Fruit fly (Drosophila melanogaster) whole organism, wandering third instar larva: ENCODE data around the gene CG10562.
A peak's percentile ranks its signal among the peaks of the same experiment; 100 is the strongest.

Experiments used
- Abd-B ChIP-seq: fragments of >200 bp; optimal IDR thresholded peaks from 2 replicates; lab custom pipeline; 2017; ENCODE audit warnings: missing biosample characterization, missing genetic modification characterization
- CG32264 ChIP-seq: fragments of 200-800 bp; sonication (Bioruptor generic); optimal IDR thresholded peaks from 2 replicates; lab custom pipeline; 2016; ENCODE audit warnings: missing biosample characterization, missing genetic modification characterization
- CG9705 ChIP-seq: fragments of 200-800 bp; sonication (Bioruptor generic); optimal IDR thresholded peaks from 2 replicates; lab custom pipeline; 2018; ENCODE audit warnings: missing biosample characterization, mild to moderate bottlenecking, missing genetic modification characterization
- CrebA ChIP-seq: fragments of 200-800 bp; sonication (Bioruptor generic); optimal IDR thresholded peaks from 2 replicates; lab custom pipeline; 2016; ENCODE audit warnings: missing biosample characterization, mild to moderate bottlenecking, missing genetic modification characterization, borderline replicate concordance
- Dfd ChIP-seq: fragments of >200 bp; optimal IDR thresholded peaks from 2 replicates; lab custom pipeline; 2017; ENCODE audit warnings: missing biosample characterization, missing genetic modification characterization
- GATAd ChIP-seq: sonication (Bioruptor generic); optimal IDR thresholded peaks from 2 replicates; lab custom pipeline; 2016; ENCODE audit warnings: missing biosample characterization, missing genetic modification characterization
- HLH106 ChIP-seq: fragments of 200-800 bp; optimal IDR thresholded peaks from 3 replicates; lab custom pipeline; 2019; ENCODE audit warnings: missing biosample characterization, mild to moderate bottlenecking, missing genetic modification characterization, moderate library complexity
- Hnf4 ChIP-seq: fragments of 200-800 bp; sonication (Bioruptor generic); optimal IDR thresholded peaks from 2 replicates; lab custom pipeline; 2016; ENCODE audit warnings: missing biosample characterization, mild to moderate bottlenecking, missing genetic modification characterization
- Hr78 ChIP-seq: fragments of >200 bp; optimal IDR thresholded peaks from 2 replicates; lab custom pipeline; 2017; ENCODE audit warnings: missing biosample characterization, missing genetic modification characterization
- Hr83 ChIP-seq: fragments of 200-300 bp; sonication (Bioruptor generic); optimal IDR thresholded peaks from 2 replicates; lab custom pipeline; 2016; ENCODE audit warnings: missing biosample characterization, mild to moderate bottlenecking, missing genetic modification characterization, moderate library complexity; ENCODE audit not compliant: poor library complexity, severe bottlenecking
- Mio ChIP-seq: sonication (Bioruptor generic); optimal IDR thresholded peaks from 2 replicates; lab custom pipeline; 2016; ENCODE audit warnings: missing biosample characterization, missing genetic modification characterization
- Myc ChIP-seq: fragments of >200 bp; optimal IDR thresholded peaks from 2 replicates; lab custom pipeline; 2017
- N ChIP-seq: fragments of >200 bp; optimal IDR thresholded peaks from 2 replicates; lab custom pipeline; 2018; ENCODE audit warnings: missing biosample characterization, missing external identifiers, missing genetic modification characterization
- OdsH ChIP-seq: fragments of 200-800 bp; sonication (Bioruptor generic); optimal IDR thresholded peaks from 2 replicates; lab custom pipeline; 2016; ENCODE audit warnings: missing biosample characterization, mild to moderate bottlenecking, missing genetic modification characterization
- Rel ChIP-seq, 2 experiments: fragments of 200-800 bp; sonication (Bioruptor generic) in 1 of 2; optimal IDR thresholded peaks; 2 replicates in 1 of 2; 3 replicates in 1 of 2; lab custom pipeline; 2016 to 2019; ENCODE audit warnings: mild to moderate bottlenecking in 2 of 2, missing biosample characterization in 2 of 2, missing genetic modification characterization in 2 of 2, moderate library complexity in 1 of 2
- Vsx2 ChIP-seq: fragments of 200-300, 225-300 bp; sonication (Bioruptor generic); optimal IDR thresholded peaks from 2 replicates; lab custom pipeline; 2018; ENCODE audit warnings: missing biosample characterization, missing genetic modification characterization; ENCODE audit not compliant: partially characterized antibody
- br ChIP-seq: fragments of 200-800 bp; sonication (Bioruptor generic); optimal IDR thresholded peaks from 2 replicates; lab custom pipeline; 2016; ENCODE audit warnings: missing biosample characterization, missing genetic modification characterization
- brk ChIP-seq: fragments of 200-800 bp; sonication (Bioruptor generic); optimal IDR thresholded peaks from 2 replicates; lab custom pipeline; 2016; ENCODE audit warnings: missing biosample characterization, mild to moderate bottlenecking, missing genetic modification characterization
- dl ChIP-seq, 2 experiments: fragments of 175-275, 200-275 bp in 1 of 2; fragments of 200-275 bp in 1 of 2; sonication (Bioruptor generic); optimal IDR thresholded peaks; lab custom pipeline; 2018; ENCODE audit warnings: mild to moderate bottlenecking in 2 of 2, missing biosample characterization in 2 of 2, missing genetic modification characterization in 2 of 2, moderate library complexity in 2 of 2; ENCODE audit not compliant: partially characterized antibody in 2 of 2, insufficient read depth in 1 of 2
- dmrt93B ChIP-seq: fragments of 200-800 bp; sonication (Bioruptor generic); optimal IDR thresholded peaks from 2 replicates; lab custom pipeline; 2018; ENCODE audit warnings: missing biosample characterization, mild to moderate bottlenecking, missing genetic modification characterization
- dsf ChIP-seq: sonication (Bioruptor generic); optimal IDR thresholded peaks from 2 replicates; lab custom pipeline; 2016; ENCODE audit warnings: missing biosample characterization, missing genetic modification characterization, borderline replicate concordance
- foxo ChIP-seq, 2 experiments: fragments of 200-800 bp; sonication (Bioruptor generic); optimal IDR thresholded peaks; 2 replicates in 1 of 2; 3 replicates in 1 of 2; lab custom pipeline; 2016 to 2017; ENCODE audit warnings: missing biosample characterization in 2 of 2, missing genetic modification characterization in 2 of 2
- fru ChIP-seq: fragments of 200-800 bp; sonication (Bioruptor generic); optimal IDR thresholded peaks from 3 replicates; lab custom pipeline; 2016; ENCODE audit warnings: missing biosample characterization, mild to moderate bottlenecking, missing genetic modification characterization
- h ChIP-seq: fragments of 200-800 bp; sonication (Bioruptor generic); optimal IDR thresholded peaks from 3 replicates; lab custom pipeline; 2016; ENCODE audit warnings: missing biosample characterization, mild to moderate bottlenecking, missing genetic modification characterization
- jim ChIP-seq: fragments of 175-275, 200-325 bp; sonication (Bioruptor generic); optimal IDR thresholded peaks from 2 replicates; lab custom pipeline; 2016; ENCODE audit warnings: missing biosample characterization, mild to moderate bottlenecking, missing genetic modification characterization
- lola ChIP-seq: fragments of >200 bp; optimal IDR thresholded peaks from 2 replicates; lab custom pipeline; 2017; ENCODE audit warnings: missing biosample characterization, missing genetic modification characterization
- pan ChIP-seq: fragments of >200 bp; optimal IDR thresholded peaks from 2 replicates; lab custom pipeline; 2017
- psq ChIP-seq: fragments of 200-800 bp; sonication (Bioruptor generic); optimal IDR thresholded peaks from 3 replicates; lab custom pipeline; 2017; ENCODE audit warnings: missing biosample characterization, mild to moderate bottlenecking, missing genetic modification characterization, moderate library complexity
- rgr ChIP-seq: fragments of 200-800 bp; sonication (Bioruptor generic); optimal IDR thresholded peaks from 3 replicates; lab custom pipeline; 2016; ENCODE audit warnings: missing biosample characterization, mild to moderate bottlenecking, missing genetic modification characterization
- sage ChIP-seq: fragments of 200-800 bp; sonication (Bioruptor generic); optimal IDR thresholded peaks from 2 replicates; lab custom pipeline; 2016; ENCODE audit warnings: missing biosample characterization, mild to moderate bottlenecking, missing genetic modification characterization
- sv ChIP-seq: fragments of 200-800 bp; sonication (Bioruptor generic); optimal IDR thresholded peaks from 3 replicates; lab custom pipeline; 2016; ENCODE audit warnings: missing biosample characterization, missing genetic modification characterization
- tai ChIP-seq: sonication (Bioruptor generic); optimal IDR thresholded peaks from 2 replicates; lab custom pipeline; 2016; ENCODE audit warnings: missing biosample characterization, missing genetic modification characterization
- woc ChIP-seq: sonication (Bioruptor generic); optimal IDR thresholded peaks from 2 replicates; lab custom pipeline; 2016; ENCODE audit warnings: missing biosample characterization, mild to moderate bottlenecking, missing genetic modification characterization

The CG10562 gene

DNA sequence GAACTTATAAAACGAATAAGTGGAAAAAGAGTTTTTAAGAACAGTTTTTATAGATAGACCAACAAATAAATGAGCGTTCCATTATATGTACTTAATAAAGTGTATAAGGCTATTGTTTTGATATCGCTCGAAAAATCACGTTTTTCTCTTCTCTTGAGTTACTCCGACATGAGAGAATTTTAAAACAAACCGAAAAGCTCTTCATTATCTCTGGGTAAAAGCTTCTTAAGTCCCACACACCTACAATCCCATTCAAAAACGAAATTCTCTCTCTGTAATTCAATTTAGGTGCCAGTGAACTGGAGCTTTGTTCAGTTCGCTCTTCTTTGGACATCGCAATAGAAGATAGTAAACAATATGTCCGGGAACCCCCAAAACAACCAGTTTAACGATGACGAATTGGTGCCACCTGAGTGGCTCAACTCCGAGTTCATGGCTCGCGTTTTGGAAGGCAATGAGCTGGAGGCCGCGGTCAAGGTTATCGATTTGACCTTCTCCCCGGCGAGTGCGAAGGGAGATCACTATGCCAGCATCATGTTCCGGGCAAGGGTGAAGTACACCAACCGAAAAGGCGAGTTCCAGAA, 18.6 kb downstream of the CG10562 start, which contains the start of gene CG31436:
TSS of gene CG31436 (plus strand) at position 281 of the 584 bp plus-strand sequence.
- TF ChIP-seq dsf (no peak), CrebA (GFP tag; lab: Kevin White, UChicago) (peak; percentile 17), Rel (GFP tag; optimal IDR thresholded peaks at IDR 0.05; lab: Kevin White, UChicago) (no peak), Rel (tag; optimal IDR thresholded peaks at IDR 0.05; lab: Kevin White, UChicago) (peak; percentile 99), Vsx2 (no peak), brk (GFP tag; lab: Kevin White, UChicago) (peak; percentile 17), sv (GFP tag; lab: Kevin White, UChicago) (no peak), br (GFP tag; lab: Kevin White, UChicago) (no peak), sage (GFP tag; lab: Kevin White, UChicago) (peak; percentile 26)

DNA sequence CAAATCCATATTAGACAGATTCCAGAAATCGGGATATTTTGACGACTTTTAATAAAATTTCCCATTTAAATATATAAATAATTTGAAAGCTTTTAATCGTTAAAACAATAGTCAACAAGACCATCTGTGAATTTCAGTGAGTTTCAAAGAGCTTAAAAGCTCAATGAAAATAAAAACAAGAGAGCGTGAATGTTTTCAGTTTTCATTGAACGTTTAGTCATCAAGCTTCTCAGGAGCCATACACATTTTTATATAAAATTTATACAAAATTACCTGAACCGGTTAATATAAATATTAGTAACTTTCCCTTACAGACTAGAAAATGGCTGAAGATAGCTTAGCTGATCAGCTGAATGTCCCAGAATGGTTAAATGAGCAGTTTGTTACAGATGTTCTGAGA, 20.3 kb downstream of the CG10562 start, which contains the start of gene CG31370:
TSS of gene CG31370 (plus strand) at position 226 of the 400 bp plus-strand sequence.
- TF ChIP-seq brk (GFP tag; lab: Kevin White, UChicago): peak; percentile 57
- no peak for TF ChIP-seq CG9705 (GFP tag; lab: Kevin White, UChicago)

DNA sequence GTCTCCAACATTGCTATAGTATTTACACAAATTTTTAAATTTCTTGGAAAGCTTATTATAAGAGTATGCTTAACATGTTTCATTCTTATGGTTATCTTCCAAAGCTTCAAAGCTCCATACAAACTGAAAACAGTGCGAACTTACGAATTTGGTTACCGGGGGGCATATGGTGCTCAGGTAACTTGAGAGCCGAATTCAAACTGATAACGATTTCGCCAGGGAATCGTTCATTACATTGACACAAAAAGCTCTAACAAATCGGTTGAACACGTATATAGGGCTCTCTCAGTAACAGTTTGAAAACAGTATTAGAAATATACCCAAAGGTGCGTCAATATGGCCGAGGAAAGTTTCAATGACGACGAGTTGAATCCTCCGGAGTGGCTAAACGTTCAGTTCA, 22.0 kb downstream of the CG10562 start, which contains the start of gene CG13659:
TSS of gene CG13659 (plus strand) at position 317 of the 400 bp plus-strand sequence.
- no peak for TF ChIP-seq N
- TF ChIP-seq GATAd (GFP tag; lab: Kevin White, UChicago): no peak
- no peak for TF ChIP-seq rgr (GFP tag; lab: Kevin White, UChicago)
- no peak for TF ChIP-seq CrebA (GFP tag; lab: Kevin White, UChicago)
- TF ChIP-seq brk (GFP tag; lab: Kevin White, UChicago): no peak
- no peak for TF ChIP-seq pan (lab: Kevin White, UChicago)
- TF ChIP-seq Hr78: no peak
- TF ChIP-seq br (GFP tag; lab: Kevin White, UChicago): no peak
- TF ChIP-seq dsf: no peak

DNA sequence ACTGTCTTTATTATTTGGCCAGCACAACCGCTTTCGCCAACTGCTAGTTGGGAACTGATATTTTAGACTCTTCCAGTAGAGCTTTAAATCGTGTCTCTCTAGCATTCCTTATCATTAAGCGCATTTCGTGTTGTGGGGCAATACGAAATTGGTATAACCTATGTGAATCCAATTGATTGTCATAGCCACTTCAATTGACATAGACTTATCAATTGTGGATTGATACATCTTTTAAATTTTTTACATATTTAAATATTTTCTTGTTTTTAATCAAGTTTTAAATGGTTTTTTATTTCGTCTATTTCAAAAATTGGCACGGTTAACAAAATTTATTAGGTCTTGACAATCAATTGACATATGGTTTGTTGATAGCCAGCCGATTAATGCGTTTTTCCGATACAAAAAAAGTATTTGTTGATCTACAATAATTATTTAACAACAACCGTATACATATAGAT, 23.0 kb downstream of the CG10562 start, which contains the start of gene CG31288:
TSS of gene CG31288 (minus strand) at position 51 of the 458 bp plus-strand sequence.
- TF ChIP-seq GATAd (GFP tag; lab: Kevin White, UChicago): no peak
- no peak for TF ChIP-seq pan (lab: Kevin White, UChicago)
- no peak for TF ChIP-seq lola (GFP tag; lab: Kevin White, UChicago)
- no peak for TF ChIP-seq Myc
- no peak for TF ChIP-seq Hnf4
- TF ChIP-seq sv (GFP tag; lab: Kevin White, UChicago): no peak
- no peak for TF ChIP-seq h (GFP tag; lab: Kevin White, UChicago)
- TF ChIP-seq dsf: no peak
- TF ChIP-seq dmrt93B: no peak
- TF ChIP-seq jim (GFP tag; lab: Kevin White, UChicago): no peak
- TF ChIP-seq foxo (GFP tag; optimal IDR thresholded peaks at IDR 0.05; lab: Kevin White, UChicago): no peak

DNA sequence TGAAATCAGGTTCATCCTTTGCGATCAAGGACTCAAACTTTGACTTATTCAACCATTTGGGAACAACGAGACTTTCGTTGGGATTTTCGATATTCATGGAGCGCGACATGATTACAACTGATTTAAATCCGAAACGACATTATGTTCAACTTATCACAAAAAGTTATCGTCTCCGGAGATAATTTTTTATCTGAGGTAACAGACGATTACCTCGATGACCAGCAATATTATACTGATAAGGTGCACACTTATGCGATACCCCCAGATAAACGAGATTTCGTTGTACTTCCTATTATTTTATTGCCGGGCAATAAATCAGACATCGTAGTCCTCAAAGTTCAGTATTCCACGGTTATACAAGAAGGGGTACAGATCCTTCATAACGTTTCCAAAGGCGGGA, 24.9 kb downstream of the CG10562 start, which contains the start of gene CG31097:
TSS of gene CG31097 (minus strand) at position 101 of the 400 bp plus-strand sequence.
- TF ChIP-seq h (GFP tag; lab: Kevin White, UChicago) (no peak), Rel (GFP tag; optimal IDR thresholded peaks at IDR 0.05; lab: Kevin White, UChicago) (no peak), Rel (tag; optimal IDR thresholded peaks at IDR 0.05; lab: Kevin White, UChicago) (no peak), jim (GFP tag; lab: Kevin White, UChicago) (no peak), Mio (no peak)
- TF ChIP-seq, all 38 proteins: peak for 0

DNA sequence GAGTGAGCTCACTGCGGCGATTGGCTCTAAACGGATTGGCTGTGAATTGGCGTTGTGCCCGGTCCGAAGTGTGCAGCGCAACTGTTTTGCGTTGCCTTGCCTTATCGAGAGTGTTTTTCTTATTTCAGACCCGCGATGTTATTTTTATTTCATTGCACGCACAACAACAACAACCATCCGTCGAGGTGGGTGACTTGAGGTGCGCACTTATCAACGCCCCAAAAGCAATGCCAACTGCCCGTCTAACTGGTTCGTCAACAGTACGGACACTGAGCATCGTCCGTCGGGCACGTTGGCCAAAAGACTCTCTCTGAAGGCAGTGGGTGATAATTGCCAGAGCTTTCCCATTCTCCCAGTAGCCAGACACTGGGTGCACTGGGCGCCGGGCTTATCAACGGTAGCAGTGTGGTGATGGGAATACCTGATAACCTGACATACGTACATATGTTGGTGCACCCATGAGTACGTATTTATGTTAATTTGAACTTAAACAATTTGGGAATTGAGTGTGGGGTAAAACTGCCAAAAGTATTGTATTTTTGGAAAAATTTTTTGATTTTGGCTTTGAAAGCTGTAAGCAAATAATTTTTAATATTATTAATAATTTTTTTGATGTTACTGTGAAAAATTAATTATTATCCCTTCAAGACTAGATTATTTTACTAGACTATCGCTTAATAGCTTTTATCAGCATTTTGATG, 27.1 kb downstream of the CG10562 start, which contains the start of gene CG31102:
TSS of gene CG31102 (minus strand) at position 275 of the 701 bp plus-strand sequence.
- TF ChIP-seq CrebA (GFP tag; lab: Kevin White, UChicago): peak; percentile 82
- peak; percentile 7 for TF ChIP-seq sage (GFP tag; lab: Kevin White, UChicago)
- peak; percentile 14 for TF ChIP-seq br (GFP tag; lab: Kevin White, UChicago)
- TF ChIP-seq Mio: no peak
- no peak for TF ChIP-seq woc (GFP tag; lab: Kevin White, UChicago)
- no peak for TF ChIP-seq dmrt93B
- no peak for TF ChIP-seq brk (GFP tag; lab: Kevin White, UChicago)
- TF ChIP-seq dsf: no peak
- peak; percentile 12 for TF ChIP-seq Hr83 (GFP tag; lab: Kevin White, UChicago)
- no peak for TF ChIP-seq Dfd (GFP tag; lab: Kevin White, UChicago)
- no peak for TF ChIP-seq lola (GFP tag; lab: Kevin White, UChicago)
- TF ChIP-seq Abd-B (GFP tag; lab: Kevin White, UChicago): no peak
- no peak for TF ChIP-seq CG32264
- peak; percentile 33 for TF ChIP-seq rgr (GFP tag; lab: Kevin White, UChicago)
- no peak for TF ChIP-seq jim (GFP tag; lab: Kevin White, UChicago)
- TF ChIP-seq Vsx2: peak; percentile 37
- TF ChIP-seq psq (GFP tag; lab: Kevin White, UChicago): no peak
- TF ChIP-seq HLH106: no peak
- no peak for TF ChIP-seq GATAd (GFP tag; lab: Kevin White, UChicago)
- peak; percentile 39 for TF ChIP-seq fru
- no peak for TF ChIP-seq tai (GFP tag; lab: Kevin White, UChicago)
- no peak for TF ChIP-seq Rel (GFP tag; optimal IDR thresholded peaks at IDR 0.05; lab: Kevin White, UChicago)
- TF ChIP-seq Rel (tag; optimal IDR thresholded peaks at IDR 0.05; lab: Kevin White, UChicago): peak; percentile 84
- no peak for TF ChIP-seq sv (GFP tag; lab: Kevin White, UChicago)
- TF ChIP-seq OdsH (GFP tag; lab: Kevin White, UChicago): no peak
- TF ChIP-seq dl (GFP tag; optimal IDR thresholded peaks at IDR 0.05; lab: Kevin White, UChicago; ENCODE audit: insufficient read depth in 1 of 2, partially characterized antibody in 2 of 2): peak in 1 of 2 experiments; percentile 60
